Worm (Caenorhabditis elegans) whole organism, late embryonic: ENCODE results near the gene C46F2.1.
A peak's percentile ranks its signal among the peaks of the same experiment; 100 is the strongest.

Experiments
- C38D4.7 ChIP-seq: fragments of 200-800 bp; sonication (Bioruptor generic); optimal IDR thresholded peaks from 2 replicates; lab custom pipeline; 2018; ENCODE audit warnings: mild to moderate bottlenecking, missing genetic modification characterization, moderate library complexity, missing compliant biosample characterization
- F13H6.1 ChIP-seq: sonication (generic microtip); optimal IDR thresholded peaks from 2 replicates; lab custom pipeline; 2016; ENCODE audit warnings: missing genetic modification characterization, missing compliant biosample characterization
- K02D7.2 ChIP-seq: sonication (generic microtip); optimal IDR thresholded peaks from 2 replicates; lab custom pipeline; 2017; ENCODE audit warnings: mild to moderate bottlenecking, missing genetic modification characterization, missing compliant biosample characterization
- Y22D7AL.16 ChIP-seq: sonication (generic microtip); optimal IDR thresholded peaks from 2 replicates; lab custom pipeline; 2016; ENCODE audit warnings: missing genetic modification characterization, missing compliant biosample characterization
- ceh-22 ChIP-seq: sonication (generic microtip); optimal IDR thresholded peaks from 2 replicates; lab custom pipeline; 2017; ENCODE audit warnings: missing biosample characterization, missing genetic modification characterization
- ceh-30 ChIP-seq: fragments of 150-350 bp; optimal IDR thresholded peaks from 2 replicates; lab custom pipeline; 2014; ENCODE audit warnings: missing biosample characterization, missing genetic modification characterization
- ceh-34 ChIP-seq: sonication (generic microtip); optimal IDR thresholded peaks from 2 replicates; lab custom pipeline; 2016; ENCODE audit warnings: mild to moderate bottlenecking, missing genetic modification characterization, missing compliant biosample characterization
- ceh-45 ChIP-seq: fragments of 200-800 bp; sonication (Bioruptor generic); IDR thresholded peaks from 2 replicates; pipeline ENCODE4 v1.3.6; 2022; ENCODE audit warnings: missing genetic modification reagents, missing genetic modification characterization, missing compliant biosample characterization
- ceh-48 ChIP-seq: sonication (generic microtip); optimal IDR thresholded peaks from 2 replicates; lab custom pipeline; 2016; ENCODE audit warnings: missing genetic modification characterization, inconsistent platforms, missing compliant biosample characterization
- che-1 ChIP-seq: sonication (generic microtip); optimal IDR thresholded peaks from 2 replicates; lab custom pipeline; 2016; ENCODE audit warnings: mild to moderate bottlenecking, missing genetic modification characterization, missing compliant biosample characterization
- elt-2 ChIP-seq: sonication (generic microtip); optimal IDR thresholded peaks from 2 replicates; lab custom pipeline; 2016; ENCODE audit warnings: missing genetic modification reagents, missing genetic modification characterization, missing compliant biosample characterization
- elt-4 ChIP-seq: sonication (generic microtip); optimal IDR thresholded peaks from 2 replicates; lab custom pipeline; 2016; ENCODE audit warnings: missing genetic modification characterization, missing compliant biosample characterization
- ets-4 ChIP-seq: sonication (generic microtip); optimal IDR thresholded peaks from 2 replicates; lab custom pipeline; 2016; ENCODE audit warnings: missing genetic modification characterization, missing compliant biosample characterization
- fax-1 ChIP-seq: sonication (generic microtip); optimal IDR thresholded peaks from 2 replicates; lab custom pipeline; 2016; ENCODE audit warnings: missing genotype, missing genetic modification characterization, missing compliant biosample characterization
- fkh-10 ChIP-seq: fragments of 150-350 bp; optimal IDR thresholded peaks from 2 replicates; lab custom pipeline; 2014; ENCODE audit warnings: missing biosample characterization, missing genetic modification reagents, missing genetic modification characterization
- fkh-6 ChIP-seq: sonication (generic microtip); optimal IDR thresholded peaks from 2 replicates; lab custom pipeline; 2016; ENCODE audit warnings: missing genetic modification characterization, missing compliant biosample characterization
- hlh-13 ChIP-seq: fragments of 200-800 bp; sonication (Bioruptor generic); optimal IDR thresholded peaks from 2 replicates; lab custom pipeline; 2018; ENCODE audit warnings: mild to moderate bottlenecking, missing genetic modification characterization, missing compliant biosample characterization
- mec-3 ChIP-seq: sonication (generic microtip); optimal IDR thresholded peaks from 2 replicates; lab custom pipeline; 2016; ENCODE audit warnings: borderline replicate concordance, missing genetic modification characterization, missing compliant biosample characterization
- nhr-11 ChIP-seq: fragments of 150-350 bp; optimal IDR thresholded peaks from 2 replicates; lab custom pipeline; 2014; ENCODE audit warnings: missing biosample characterization, missing genetic modification characterization
- nhr-232 ChIP-seq: sonication (generic microtip); optimal IDR thresholded peaks from 2 replicates; lab custom pipeline; 2016; ENCODE audit warnings: missing genetic modification characterization, missing compliant biosample characterization
- odd-2 ChIP-seq: sonication (generic microtip); optimal IDR thresholded peaks from 2 replicates; lab custom pipeline; 2017; ENCODE audit warnings: antibody characterized with exemption, mild to moderate bottlenecking, missing genetic modification characterization, missing compliant biosample characterization
- pag-3 ChIP-seq: sonication (generic microtip); optimal IDR thresholded peaks from 2 replicates; lab custom pipeline; 2016; ENCODE audit warnings: missing compliant biosample characterization, missing genetic modification characterization, borderline replicate concordance
- pat-9 ChIP-seq: fragments of 200-800 bp; sonication (Bioruptor generic); optimal IDR thresholded peaks from 2 replicates; lab custom pipeline; 2018; ENCODE audit warnings: mild to moderate bottlenecking, missing genetic modification characterization, moderate library complexity, missing compliant biosample characterization
- pha-4 ChIP-seq: fragments of 150-350 bp; optimal IDR thresholded peaks from 2 replicates; lab custom pipeline; 2018; ENCODE audit warnings: missing biosample characterization, missing genetic modification reagents, missing genetic modification characterization
- pros-1 ChIP-seq: fragments of 150-350 bp; optimal IDR thresholded peaks from 2 replicates; lab custom pipeline; 2014; ENCODE audit warnings: missing biosample characterization, missing genetic modification reagents, missing genetic modification characterization
- ref-2 ChIP-seq: sonication (generic microtip); optimal IDR thresholded peaks from 2 replicates; lab custom pipeline; 2016; ENCODE audit warnings: missing genetic modification characterization, missing compliant biosample characterization
- sox-2 ChIP-seq: fragments of 200-800 bp; sonication (Bioruptor generic); IDR thresholded peaks from 2 replicates; pipeline ENCODE4 v1.3.6; 2022; ENCODE audit warnings: missing genetic modification reagents, missing genetic modification characterization, missing compliant biosample characterization
- syd-9 ChIP-seq: sonication (generic microtip); optimal IDR thresholded peaks from 2 replicates; lab custom pipeline; 2016; ENCODE audit warnings: mild to moderate bottlenecking, missing genetic modification characterization, moderate library complexity, missing compliant biosample characterization
- tbx-2 ChIP-seq: sonication (generic microtip); optimal IDR thresholded peaks from 2 replicates; lab custom pipeline; 2016; ENCODE audit warnings: missing genetic modification characterization, missing compliant biosample characterization
- unc-42 ChIP-seq: sonication (generic microtip); optimal IDR thresholded peaks from 2 replicates; lab custom pipeline; 2016; ENCODE audit warnings: missing genotype, missing genetic modification characterization, missing compliant biosample characterization

Gene C46F2.1

ce11 chrX:8086725-8087641 is 9.1 kb downstream of the C46F2.1 start:
- TF ChIP-seq hlh-13 (GFP tag; lab: Kevin White, UChicago) (no peak), fkh-6 (tag; lab: Kevin White, UChicago) (no peak), ceh-48 (peak; percentile 2), elt-2 (peak; percentile 86)

- TF ChIP-seq ceh-34 (tag; lab: Kevin White, UChicago) (no peak), nhr-11 (no peak), tbx-2 (tag; lab: Kevin White, UChicago) (no peak), elt-2 (no peak), ets-4 (tag; lab: Kevin White, UChicago) (no peak)
These were observed 10.6 kb downstream of the C46F2.1 start, which contains the start of gene vem-1 for ce11 chrX:8088474-8088873. Gene vem-1, minus strand, starts transcription at chrX:8088574.

- no peak for TF ChIP-seq nhr-232 (tag; lab: Kevin White, UChicago)
- no peak for TF ChIP-seq elt-4
- no peak for TF ChIP-seq ref-2
- TF ChIP-seq tbx-2 (tag; lab: Kevin White, UChicago), result no peak
- TF ChIP-seq ceh-45 (GFP tag; lab: Robert Waterston, UW), result no peak
- no peak for TF ChIP-seq pat-9 (tag; lab: Kevin White, UChicago)
- TF ChIP-seq mec-3 (tag; lab: Kevin White, UChicago), result no peak
- no peak for TF ChIP-seq K02D7.2 (tag; lab: Kevin White, UChicago)
- TF ChIP-seq hlh-13 (GFP tag; lab: Kevin White, UChicago), result no peak
- TF ChIP-seq odd-2 (tag; lab: Kevin White, UChicago), result no peak
- no peak for TF ChIP-seq pros-1 (tag; lab: Kevin White, UChicago)
These were observed 11.5 kb downstream of the C46F2.1 start for ce11 chrX:8089266-8089909.

- no peak for TF ChIP-seq syd-9 (tag; lab: Kevin White, UChicago)
- TF ChIP-seq hlh-13 (GFP tag; lab: Kevin White, UChicago), result no peak
- TF ChIP-seq unc-42 (tag; lab: Kevin White, UChicago), result peak; percentile 68
- no peak for TF ChIP-seq fkh-10
- TF ChIP-seq, all 69 proteins: peak for 1
These were observed 12.1 kb downstream of the C46F2.1 start for ce11 chrX:8089916-8090315.

- TF ChIP-seq sox-2 (GFP tag; lab: Robert Waterston, UW) (no peak), Y22D7AL.16 (tag; lab: Kevin White, UChicago) (no peak), ceh-22 (tag; lab: Kevin White, UChicago) (no peak), odd-2 (tag; lab: Kevin White, UChicago) (no peak), fax-1 (tag; lab: Kevin White, UChicago) (no peak), F13H6.1 (tag; lab: Kevin White, UChicago) (no peak), pag-3 (tag; lab: Kevin White, UChicago) (no peak), che-1 (tag; lab: Kevin White, UChicago) (no peak), unc-42 (tag; lab: Kevin White, UChicago) (no peak), C38D4.7 (GFP tag; lab: Kevin White, UChicago) (no peak), pha-4 (tag; lab: Kevin White, UChicago) (no peak), ceh-30 (tag; lab: Kevin White, UChicago) (no peak), fkh-10 (no peak)
These were observed 21.0 kb downstream of the C46F2.1 start, which contains the start of gene catp-5 for ce11 chrX:8098813-8099360. Gene catp-5, minus strand, starts transcription at chrX:8098863.
